Fruit fly (Drosophila melanogaster) whole organism, wandering third instar larva: ENCODE results near the gene CG12541.

Experiments used
- Myc ChIP-seq: fragments of >200 bp; optimal IDR thresholded peaks from 2 replicates; lab custom pipeline; 2017
- pan ChIP-seq: fragments of >200 bp; optimal IDR thresholded peaks from 2 replicates; lab custom pipeline; 2017

DNA sequence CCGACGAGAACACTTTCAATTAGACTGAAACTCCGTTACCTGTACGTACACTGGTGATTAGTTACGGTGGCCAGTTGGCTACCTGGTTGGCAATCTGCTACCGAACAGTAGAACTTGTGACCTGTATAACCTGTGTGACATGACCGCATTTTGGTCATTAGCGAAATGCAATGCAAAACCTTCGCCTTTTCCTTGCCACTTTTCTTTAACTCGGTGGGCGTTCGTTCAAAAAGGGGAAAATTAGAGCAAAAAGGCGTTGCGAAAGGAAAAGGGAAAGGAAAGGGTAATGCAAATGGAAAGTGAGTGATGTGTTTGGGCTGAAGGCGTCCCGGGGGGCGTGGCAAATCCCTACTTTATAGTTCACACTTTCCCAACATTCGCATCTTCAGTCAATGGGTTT lies 6.9 kb downstream of the CG12541 start:
- TF ChIP-seq pan (lab: Kevin White, UChicago) (no peak), Myc (lab: Kevin White, UChicago) (no peak)
